Worm (Caenorhabditis elegans) whole organism, L4 larva: ENCODE data around the gene Y51A2D.13.

ENCODE experiments used
- D1046.2 ChIP-seq: fragments of 200-800 bp; sonication (Bioruptor generic); IDR thresholded peaks from 2 replicates; pipeline ENCODE4 v1.3.6; 2022; ENCODE audit warnings: missing genetic modification characterization, missing compliant biosample characterization
- F37D6.2 ChIP-seq: sonication (generic microtip); optimal IDR thresholded peaks from 2 replicates; lab custom pipeline; 2016; ENCODE audit warnings: mild to moderate bottlenecking, missing genetic modification characterization, missing compliant biosample characterization
- T20F7.1 ChIP-seq: fragments of 200-800 bp; sonication (Bioruptor generic); optimal IDR thresholded peaks from 2 replicates; lab custom pipeline; 2018; ENCODE audit warnings: mild to moderate bottlenecking, missing genetic modification characterization, missing compliant biosample characterization
- ZK546.5 ChIP-seq, 2 experiments: sonication (generic microtip); optimal IDR thresholded peaks; 2 replicates each; lab custom pipeline; 2017; ENCODE audit warnings: missing biosample characterization in 2 of 2, missing genetic modification characterization in 2 of 2
- aha-1 ChIP-seq: fragments of 150-350 bp; peaks from one replicate; lab custom pipeline; 2014; ENCODE audit warnings: missing biosample characterization, missing genetic modification characterization
- ama-1 ChIP-seq: fragments of 150-350 bp; optimal IDR thresholded peaks from 2 replicates; lab custom pipeline; 2014; ENCODE audit warnings: inconsistent platforms, mixed read lengths
- ceh-44 ChIP-seq: fragments of 200-800 bp; sonication (Bioruptor generic); IDR thresholded peaks from 2 replicates; pipeline ENCODE4 v1.3.6; 2022; ENCODE audit warnings: missing genetic modification reagents, missing genetic modification characterization, missing compliant biosample characterization
- ces-1 ChIP-seq: fragments of 150-350 bp; sonication (generic microtip); optimal IDR thresholded peaks from 4 replicates; lab custom pipeline; 2014; ENCODE audit warnings: missing biosample characterization, missing genetic modification reagents, missing genetic modification characterization
- daf-16 ChIP-seq, 3 experiments: sonication (generic microtip); optimal IDR thresholded peaks; 2 replicates each; lab custom pipeline; 2016 to 2017; ENCODE audit warnings: missing genetic modification characterization in 3 of 3, missing genetic modification reagents in 3 of 3, mild to moderate bottlenecking in 2 of 3, missing compliant biosample characterization in 2 of 3, missing biosample characterization in 1 of 3, moderate library complexity in 1 of 3
- daf-8 ChIP-seq: fragments of 200-800 bp; sonication (Bioruptor generic); IDR thresholded peaks from 2 replicates; pipeline ENCODE4 v1.3.6; 2022; ENCODE audit warnings: missing genetic modification characterization, missing compliant biosample characterization
- dmd-6 ChIP-seq: fragments of 200-800 bp; sonication (Bioruptor generic); IDR thresholded peaks from 2 replicates; pipeline ENCODE4 v1.3.6; 2022; ENCODE audit warnings: missing genetic modification reagents, missing genetic modification characterization, missing compliant biosample characterization
- dmd-8 ChIP-seq: fragments of 200-800 bp; sonication (Bioruptor generic); IDR thresholded peaks from 2 replicates; pipeline ENCODE4 v1.3.6; 2022; ENCODE audit warnings: missing genetic modification characterization, missing compliant biosample characterization
- dmd-9 ChIP-seq: fragments of 200-800 bp; sonication (Bioruptor generic); IDR thresholded peaks from 2 replicates; pipeline ENCODE4 v1.3.6; 2022; ENCODE audit warnings: missing genetic modification reagents, missing genetic modification characterization, missing compliant biosample characterization
- duxl-1 ChIP-seq: sonication (generic microtip); optimal IDR thresholded peaks from 2 replicates; lab custom pipeline; 2016; ENCODE audit warnings: mild to moderate bottlenecking, missing genetic modification characterization, moderate library complexity, missing compliant biosample characterization; ENCODE audit not compliant: poor library complexity
- dve-1 ChIP-seq: sonication (generic microtip); optimal IDR thresholded peaks from 2 replicates; lab custom pipeline; 2017; ENCODE audit warnings: antibody characterized with exemption, mild to moderate bottlenecking, missing genetic modification characterization, missing compliant biosample characterization; ENCODE audit not compliant: insufficient read depth
- fkh-10 ChIP-seq: fragments of 150-350 bp; optimal IDR thresholded peaks from 2 replicates; lab custom pipeline; 2014; ENCODE audit warnings: missing biosample characterization, missing genetic modification reagents, missing genetic modification characterization
- fos-1 ChIP-seq: fragments of 150-350 bp; optimal IDR thresholded peaks from 2 replicates; lab custom pipeline; 2014; ENCODE audit warnings: missing biosample characterization, missing genetic modification characterization
- hif-1 ChIP-seq, 2 experiments: sonication (generic microtip); optimal IDR thresholded peaks; 2 replicates each; lab custom pipeline; 2016 to 2017; ENCODE audit warnings: missing compliant biosample characterization in 2 of 2, missing genetic modification characterization in 2 of 2, missing genetic modification reagents in 2 of 2, missing genotype in 2 of 2, mild to moderate bottlenecking in 1 of 2
- hlh-11 ChIP-seq: fragments of 200-800 bp; sonication (Bioruptor generic); optimal IDR thresholded peaks from 2 replicates; lab custom pipeline; 2018; ENCODE audit warnings: mild to moderate bottlenecking, missing genetic modification characterization, missing compliant biosample characterization
- hlh-30 ChIP-seq: sonication (generic microtip); optimal IDR thresholded peaks from 2 replicates; lab custom pipeline; 2017; ENCODE audit warnings: antibody characterized with exemption, mild to moderate bottlenecking, missing genetic modification characterization, missing compliant biosample characterization; ENCODE audit not compliant: insufficient read depth
- lin-1 ChIP-seq: fragments of 200-800 bp; sonication (Bioruptor generic); IDR thresholded peaks from 2 replicates; pipeline ENCODE4 v1.3.6; 2022; ENCODE audit warnings: missing genetic modification reagents, missing genetic modification characterization, missing compliant biosample characterization
- lin-13 ChIP-seq: fragments of 150-350 bp; optimal IDR thresholded peaks from 2 replicates; lab custom pipeline; 2014; ENCODE audit warnings: missing biosample characterization, missing genetic modification reagents, missing genetic modification characterization
- lin-29 ChIP-seq: fragments of 200-800 bp; sonication (Bioruptor generic); IDR thresholded peaks from 2 replicates; pipeline ENCODE4 v1.3.6; 2022; ENCODE audit warnings: missing genetic modification reagents, missing genetic modification characterization, missing compliant biosample characterization
- lsy-2 ChIP-seq, 2 experiments: fragments of 150-350 bp in 1 of 2; sonication (generic microtip) in 1 of 2; optimal IDR thresholded peaks; 2 replicates each; lab custom pipeline; 2014 to 2017; ENCODE audit warnings: missing biosample characterization in 2 of 2, missing genetic modification characterization in 2 of 2
- madf-5 ChIP-seq, 2 experiments: fragments of 200-800 bp; sonication (Bioruptor generic); IDR thresholded peaks; 2 replicates each; pipeline ENCODE4 v1.3.6; 2022; ENCODE audit warnings: missing compliant biosample characterization in 2 of 2, missing genetic modification characterization in 2 of 2
- mdl-1 ChIP-seq, 2 experiments: fragments of 150-350 bp in 1 of 2; sonication (generic microtip) in 1 of 2; optimal IDR thresholded peaks; 2 replicates each; lab custom pipeline; 2014 to 2017; ENCODE audit warnings: missing biosample characterization in 2 of 2, missing genetic modification characterization in 2 of 2
- mdt-29 ChIP-seq: fragments of 200-800 bp; sonication (Bioruptor generic); IDR thresholded peaks from 2 replicates; pipeline ENCODE4 v1.3.6; 2022; ENCODE audit warnings: missing genetic modification reagents, missing genetic modification characterization, missing compliant biosample characterization
- mes-2 ChIP-seq: sonication (generic microtip); optimal IDR thresholded peaks from 2 replicates; lab custom pipeline; 2016; ENCODE audit warnings: missing genotype, mild to moderate bottlenecking, missing genetic modification characterization, missing compliant biosample characterization; ENCODE audit not compliant: poor library complexity, severe bottlenecking
- nhr-10 ChIP-seq: fragments of 150-350 bp; optimal IDR thresholded peaks from 2 replicates; lab custom pipeline; 2014; ENCODE audit warnings: missing biosample characterization, missing genetic modification characterization
- nhr-102 ChIP-seq: sonication (generic microtip); optimal IDR thresholded peaks from 2 replicates; lab custom pipeline; 2016; ENCODE audit warnings: mild to moderate bottlenecking, missing genetic modification characterization, moderate library complexity, missing compliant biosample characterization
- nhr-28 ChIP-seq: fragments of 150-350 bp; optimal IDR thresholded peaks from 2 replicates; lab custom pipeline; 2014; ENCODE audit warnings: missing biosample characterization, missing genetic modification characterization
- nhr-41 ChIP-seq: fragments of 200-800 bp; sonication (Bioruptor generic); IDR thresholded peaks from 2 replicates; pipeline ENCODE4 v1.3.6; 2022; ENCODE audit warnings: missing genetic modification reagents, missing genetic modification characterization, missing compliant biosample characterization
- nhr-42 ChIP-seq: fragments of 200-800 bp; sonication (Bioruptor generic); IDR thresholded peaks from 2 replicates; pipeline ENCODE4 v1.3.6; 2022; ENCODE audit warnings: missing genetic modification characterization, missing compliant biosample characterization
- nhr-77 ChIP-seq: fragments of 150-350 bp; optimal IDR thresholded peaks from 2 replicates; lab custom pipeline; 2014; ENCODE audit warnings: missing biosample characterization, missing genetic modification characterization
- php-3 ChIP-seq: fragments of 200-800 bp; sonication (Bioruptor generic); IDR thresholded peaks from 2 replicates; pipeline ENCODE4 v1.3.6; 2022; ENCODE audit warnings: missing genetic modification reagents, missing genetic modification characterization, missing compliant biosample characterization
- pqm-1 ChIP-seq: sonication (generic microtip); optimal IDR thresholded peaks from 2 replicates; lab custom pipeline; 2017; ENCODE audit warnings: missing biosample characterization, missing genetic modification characterization
- set-16 ChIP-seq: fragments of 200-800 bp; sonication (Bioruptor generic); IDR thresholded peaks from 2 replicates; pipeline ENCODE4 v1.3.6; 2022; ENCODE audit warnings: missing genetic modification reagents, missing genetic modification characterization, missing compliant biosample characterization
- tra-1 ChIP-seq: fragments of 200-800 bp; sonication (Bioruptor generic); IDR thresholded peaks from 2 replicates; pipeline ENCODE4 v1.3.6; 2022; ENCODE audit warnings: missing genetic modification reagents, missing genetic modification characterization, missing compliant biosample characterization
- unc-62 ChIP-seq, 3 experiments: fragments of 150-350 bp in 1 of 3; sonication (generic microtip); optimal IDR thresholded peaks in 2 of 3; peaks in 1 of 3; 1 replicate in 1 of 3; 2 replicates in 2 of 3; lab custom pipeline; 2014 to 2017; ENCODE audit warnings: missing biosample characterization in 3 of 3, missing genetic modification characterization in 3 of 3, missing genetic modification reagents in 3 of 3, missing genotype in 1 of 3
- ztf-7 ChIP-seq: fragments of 150-350 bp; optimal IDR thresholded peaks from 2 replicates; lab custom pipeline; 2014; ENCODE audit warnings: missing biosample characterization, missing genetic modification characterization

The Y51A2D.13 gene

DNA sequence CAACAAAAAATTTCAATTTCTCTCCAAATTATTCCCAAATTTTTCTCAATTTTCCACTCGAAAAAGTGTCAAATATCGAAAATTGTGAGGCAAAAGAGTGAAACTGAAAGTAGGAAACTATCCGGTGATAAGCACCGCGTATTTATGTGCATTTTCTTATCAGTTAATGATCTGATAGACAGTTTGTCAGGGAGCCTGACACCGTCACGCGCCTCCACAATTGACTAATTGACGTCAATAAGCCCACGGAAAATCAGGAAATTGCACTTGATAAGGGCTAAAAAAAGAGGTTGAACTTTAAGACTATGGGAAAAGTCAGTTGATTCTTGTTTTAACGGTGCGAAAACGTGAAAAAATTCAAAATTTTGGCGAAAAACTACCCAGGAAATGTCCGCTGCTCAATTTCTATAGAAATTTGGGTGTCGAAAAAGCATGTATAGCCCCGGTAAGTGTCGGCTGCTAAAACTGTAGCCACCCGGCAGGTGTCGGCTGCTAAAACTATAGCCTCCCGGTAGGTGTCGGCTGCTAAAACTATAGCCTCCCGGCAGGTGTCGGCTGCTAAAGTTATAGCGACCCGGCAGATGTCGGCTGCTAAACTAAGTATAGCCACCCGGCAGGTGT is 2.0 kb downstream of the Y51A2D.13 start:
- TF ChIP-seq daf-16 (GFP tag; optimal IDR thresholded peaks at IDR 0.05; lab: Kevin White, UChicago), result peak in 1 of 2 experiments; percentile 72
- peak; percentile 98 for TF ChIP-seq daf-16 (tag; optimal IDR thresholded peaks at IDR 0.05; lab: Kevin White, UChicago)
- TF ChIP-seq nhr-102 (tag; lab: Kevin White, UChicago), result peak; percentile 43
- peak; percentile 89 for TF ChIP-seq dmd-6 (GFP tag; lab: Robert Waterston, UW)
- TF ChIP-seq pqm-1 (tag; lab: Kevin White, UChicago), result peak; percentile 66
- TF ChIP-seq T20F7.1 (GFP tag; lab: Kevin White, UChicago), result peak; percentile 30
- TF ChIP-seq ces-1 (GFP tag; lab: Kevin White, UChicago), result no peak
- peak; percentile 49; the same call in 1 of the 2 replicates for TF ChIP-seq lin-1
- no peak for TF ChIP-seq dmd-9 (GFP tag; lab: Robert Waterston, UW)
- TF ChIP-seq mes-2 (tag; lab: Kevin White, UChicago), result no peak
- TF ChIP-seq php-3 (GFP tag; lab: Robert Waterston, UW), result peak; percentile 69; the same call in 1 of the 2 replicates
- peak; percentile 71 for TF ChIP-seq mdt-29
- no peak for TF ChIP-seq lin-29 (GFP tag; lab: Robert Waterston, UW)
- TF ChIP-seq dmd-8 (GFP tag; lab: Robert Waterston, UW), result no peak
- peak; percentile 92 for TF ChIP-seq dve-1 (tag; lab: Kevin White, UChicago)
- no peak for TF ChIP-seq fkh-10
- no peak for TF ChIP-seq duxl-1
- peak; percentile 58 for TF ChIP-seq hlh-30
- peak; percentile 50 for TF ChIP-seq aha-1 (tag; lab: Kevin White, UChicago)
- TF ChIP-seq ceh-44, result no peak
- peak in 1 of 2 experiments; percentile 16 for TF ChIP-seq unc-62 (GFP tag; optimal IDR thresholded peaks at IDR 0.05 in 1 of 2; lab: Kevin White, UChicago)
- TF ChIP-seq unc-62 (tag; optimal IDR thresholded peaks at IDR 0.05; lab: Kevin White, UChicago), result no peak
- TF ChIP-seq nhr-10 (tag; lab: Kevin White, UChicago), result peak; percentile 66
- TF ChIP-seq fos-1 (tag; lab: Kevin White, UChicago), result no peak
- peak; percentile 22 for TF ChIP-seq lin-13
- no peak for TF ChIP-seq D1046.2 (GFP tag; lab: Robert Waterston, UW)
- TF ChIP-seq nhr-42 (GFP tag; lab: Robert Waterston, UW), result no peak
- TF ChIP-seq mdl-1 (tag; optimal IDR thresholded peaks at IDR 0.05; lab: Kevin White, UChicago), result peak in 1 of 2 experiments; percentile 4
- TF ChIP-seq nhr-77 (tag; lab: Kevin White, UChicago), result peak; percentile 64
- TF ChIP-seq nhr-28, result peak; percentile 72
- TF ChIP-seq ztf-7 (tag; lab: Kevin White, UChicago), result no peak
- TF ChIP-seq lsy-2 (tag; optimal IDR thresholded peaks at IDR 0.05; lab: Kevin White, UChicago), result peak in 1 of 2 experiments; percentile 20
- TF ChIP-seq daf-8 (GFP tag; lab: Robert Waterston, UW), result no peak
- TF ChIP-seq nhr-41, result no peak
- no peak for TF ChIP-seq madf-5 (GFP tag; IDR thresholded peaks at IDR 0.05; lab: Robert Waterston, UW)
- no peak for TF ChIP-seq ZK546.5 (tag; optimal IDR thresholded peaks at IDR 0.05; lab: Kevin White, UChicago)
- peak; percentile 66; the same call in 1 of the 2 replicates for TF ChIP-seq tra-1
- 0 out of 2 replicates have a peak, but pooled peaks have one; percentile 34 for TF ChIP-seq set-16 (GFP tag; lab: Robert Waterston, UW)
- TF ChIP-seq F37D6.2 (tag; lab: Kevin White, UChicago), result no peak
- TF ChIP-seq ama-1 (lab: Kevin White, UChicago), result peak; percentile 39
- peak; percentile 78 for TF ChIP-seq hlh-11 (tag; lab: Kevin White, UChicago)
- TF ChIP-seq hif-1 (tag; optimal IDR thresholded peaks at IDR 0.05; lab: Kevin White, UChicago), result peak in 1 of 2 experiments; percentile 57
